Worm (Caenorhabditis elegans) whole organism, L1 larva: Measurements from ENCODE around the gene ubc-9.
A peak's percentile ranks its signal among the peaks of the same experiment; 100 is the strongest.

Source experiments
- C04F5.9 ChIP-seq: sonication (generic microtip); optimal IDR thresholded peaks from 2 replicates; lab custom pipeline; 2016; ENCODE audit warnings: missing genetic modification characterization, missing compliant biosample characterization
- C34B4.2 ChIP-seq: sonication (generic microtip); optimal IDR thresholded peaks from 2 replicates; lab custom pipeline; 2017; ENCODE audit warnings: mild to moderate bottlenecking, missing genetic modification characterization, missing compliant biosample characterization
- F16B12.6 ChIP-seq: fragments of 150-350 bp; optimal IDR thresholded peaks from 2 replicates; lab custom pipeline; 2014; ENCODE audit warnings: missing biosample characterization, missing genetic modification characterization
- alr-1 ChIP-seq: fragments of 200-800 bp; sonication (Bioruptor generic); optimal IDR thresholded peaks from 2 replicates; lab custom pipeline; 2018; ENCODE audit warnings: borderline replicate concordance, mild to moderate bottlenecking, missing genetic modification characterization, missing compliant biosample characterization
- aly-2 ChIP-seq: fragments of 150-350 bp; optimal IDR thresholded peaks from 2 replicates; lab custom pipeline; 2014; ENCODE audit warnings: missing biosample characterization, missing genetic modification characterization
- blmp-1 ChIP-seq: fragments of 150-350 bp; optimal IDR thresholded peaks from 2 replicates; lab custom pipeline; 2014; ENCODE audit warnings: missing biosample characterization, missing genetic modification characterization
- ceh-63 ChIP-seq: fragments of 200-800 bp; sonication (Bioruptor generic); optimal IDR thresholded peaks from 2 replicates; lab custom pipeline; 2018; ENCODE audit warnings: mild to moderate bottlenecking, missing genetic modification characterization, missing compliant biosample characterization
- ceh-82 ChIP-seq, 3 experiments: fragments of 150-350 bp in 1 of 3; sonication (generic microtip) in 2 of 3; optimal IDR thresholded peaks; 2 replicates each; lab custom pipeline; 2014 to 2017; ENCODE audit warnings: missing biosample characterization in 3 of 3, missing genetic modification characterization in 3 of 3
- ces-1 ChIP-seq: fragments of 150-350 bp; optimal IDR thresholded peaks from 2 replicates; lab custom pipeline; 2014; ENCODE audit warnings: missing biosample characterization, missing genetic modification reagents, missing genetic modification characterization
- dpl-1 ChIP-seq, 3 experiments: fragments of 150-350 bp in 2 of 3; sonication (generic microtip) in 1 of 3; optimal IDR thresholded peaks; 2 replicates each; lab custom pipeline; 2014 to 2017; ENCODE audit warnings: missing biosample characterization in 3 of 3, missing genetic modification characterization in 3 of 3, missing genetic modification reagents in 3 of 3
- elt-3 ChIP-seq, 6 experiments: fragments of 150-350 bp in 1 of 6; sonication (generic microtip); optimal IDR thresholded peaks; 2 replicates each; lab custom pipeline; 2017 to 2018; ENCODE audit warnings: missing biosample characterization in 6 of 6, missing genetic modification characterization in 6 of 6, inconsistent platforms in 1 of 6
- ets-5 ChIP-seq: fragments of 200-800 bp; sonication (Bioruptor generic); IDR thresholded peaks from 2 replicates; pipeline ENCODE4 v1.3.6; 2022; ENCODE audit warnings: missing genetic modification characterization, missing compliant biosample characterization
- fkh-10 ChIP-seq: sonication (generic microtip); optimal IDR thresholded peaks from 2 replicates; lab custom pipeline; 2017; ENCODE audit warnings: missing biosample characterization, missing genetic modification reagents, missing genetic modification characterization
- hlh-17 ChIP-seq: fragments of 200-800 bp; sonication (Bioruptor generic); optimal IDR thresholded peaks from 2 replicates; lab custom pipeline; 2018; ENCODE audit warnings: missing genetic modification characterization, mild to moderate bottlenecking, missing compliant biosample characterization, moderate library complexity, borderline replicate concordance
- hlh-4 ChIP-seq: sonication (generic microtip); optimal IDR thresholded peaks from 2 replicates; lab custom pipeline; 2016; ENCODE audit warnings: mild to moderate bottlenecking, missing genetic modification characterization, missing compliant biosample characterization
- hpl-2 ChIP-seq: fragments of 150-350 bp; optimal IDR thresholded peaks from 2 replicates; lab custom pipeline; 2014; ENCODE audit warnings: missing biosample characterization, missing genetic modification reagents, missing genetic modification characterization
- jun-1 ChIP-seq: fragments of 150-350 bp; optimal IDR thresholded peaks from 2 replicates; lab custom pipeline; 2014; ENCODE audit warnings: missing biosample characterization, missing genetic modification reagents, missing genetic modification characterization
- lin-39 ChIP-seq: fragments of 150-350 bp; optimal IDR thresholded peaks from 2 replicates; lab custom pipeline; 2014; ENCODE audit warnings: missing biosample characterization, missing genetic modification reagents, missing genetic modification characterization
- lir-3 ChIP-seq: sonication (generic microtip); optimal IDR thresholded peaks from 2 replicates; lab custom pipeline; 2016; ENCODE audit warnings: mild to moderate bottlenecking, missing genetic modification characterization, moderate library complexity, missing compliant biosample characterization; ENCODE audit not compliant: poor library complexity
- mep-1 ChIP-seq: fragments of 150-350 bp; optimal IDR thresholded peaks from 2 replicates; lab custom pipeline; 2014; ENCODE audit warnings: missing biosample characterization, missing genetic modification characterization
- nhr-12 ChIP-seq: sonication (generic microtip); optimal IDR thresholded peaks from 2 replicates; lab custom pipeline; 2017; ENCODE audit warnings: missing biosample characterization, missing genetic modification characterization
- nhr-237 ChIP-seq: fragments of 150-350 bp; optimal IDR thresholded peaks from 2 replicates; lab custom pipeline; 2014; ENCODE audit warnings: missing biosample characterization, missing genetic modification characterization
- nhr-28 ChIP-seq: fragments of 150-350 bp; optimal IDR thresholded peaks from 2 replicates; lab custom pipeline; 2014; ENCODE audit warnings: missing biosample characterization, missing genetic modification characterization
- nhr-71 ChIP-seq: sonication (generic microtip); optimal IDR thresholded peaks from 2 replicates; lab custom pipeline; 2016; ENCODE audit warnings: mild to moderate bottlenecking, missing genetic modification characterization, moderate library complexity, missing compliant biosample characterization
- nhr-76 ChIP-seq: sonication (generic microtip); optimal IDR thresholded peaks from 2 replicates; lab custom pipeline; 2017; ENCODE audit warnings: missing biosample characterization, missing genetic modification characterization
- nhr-85 ChIP-seq: sonication (generic microtip); peaks from one replicate; lab custom pipeline; 2016; ENCODE audit warnings: missing genetic modification characterization, inconsistent platforms, missing compliant biosample characterization
- rnt-1 ChIP-seq: sonication (generic microtip); optimal IDR thresholded peaks from 2 replicates; lab custom pipeline; 2016; ENCODE audit warnings: mild to moderate bottlenecking, missing genetic modification characterization, moderate library complexity, missing compliant biosample characterization
- snu-23 ChIP-seq: sonication (generic microtip); optimal IDR thresholded peaks from 2 replicates; lab custom pipeline; 2016; ENCODE audit warnings: missing genetic modification characterization, missing compliant biosample characterization
- sox-4 ChIP-seq: sonication (generic microtip); optimal IDR thresholded peaks from 2 replicates; lab custom pipeline; 2016; ENCODE audit warnings: missing genetic modification characterization, missing compliant biosample characterization
- swsn-7 ChIP-seq: sonication (generic microtip); optimal IDR thresholded peaks from 2 replicates; lab custom pipeline; 2016; ENCODE audit warnings: missing genetic modification characterization, missing compliant biosample characterization
- tbx-2 ChIP-seq: sonication (generic microtip); optimal IDR thresholded peaks from 2 replicates; lab custom pipeline; 2016; ENCODE audit warnings: missing genetic modification characterization, missing compliant biosample characterization
- tlp-1 ChIP-seq: fragments of 150-350 bp; optimal IDR thresholded peaks from 2 replicates; lab custom pipeline; 2014; ENCODE audit warnings: missing biosample characterization, missing genetic modification characterization
- unc-30 ChIP-seq: sonication (generic microtip); optimal IDR thresholded peaks from 2 replicates; lab custom pipeline; 2017; ENCODE audit warnings: missing biosample characterization, missing genetic modification characterization
- xbp-1 ChIP-seq: sonication (generic microtip); optimal IDR thresholded peaks from 2 replicates; lab custom pipeline; 2016; ENCODE audit warnings: missing genetic modification characterization, missing compliant biosample characterization
- ztf-11 ChIP-seq, 2 experiments: sonication (generic microtip); optimal IDR thresholded peaks; 2 replicates each; lab custom pipeline; 2016 to 2017; ENCODE audit warnings: missing genetic modification characterization in 2 of 2, missing biosample characterization in 1 of 2, missing compliant biosample characterization in 1 of 2

Gene ubc-9

DNA sequence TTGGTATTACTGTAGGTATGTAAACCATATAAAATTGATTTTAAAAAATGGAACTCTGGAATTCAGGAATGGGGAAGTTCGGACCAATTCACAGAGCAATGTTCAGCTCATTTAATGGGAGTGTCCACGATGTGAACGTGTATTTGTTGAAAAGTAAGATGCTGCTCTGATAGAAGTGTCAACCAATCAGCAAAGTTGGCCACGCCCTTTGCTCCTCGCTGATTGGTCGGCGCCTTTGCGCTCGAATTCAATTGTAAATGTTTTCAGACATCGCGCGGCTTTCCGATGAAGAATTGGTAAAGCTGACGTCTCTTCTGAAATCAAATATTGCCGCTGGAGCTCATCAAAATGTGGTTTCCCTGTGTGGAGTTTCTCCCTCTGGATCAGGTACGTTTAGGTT, 32.3 kb downstream of the ubc-9 start:
- TF ChIP-seq nhr-71 (tag; lab: Kevin White, UChicago): no peak
- peak; percentile 30 for TF ChIP-seq nhr-85 (tag; lab: Kevin White, UChicago)
- TF ChIP-seq lin-39 (tag; lab: Kevin White, UChicago): no peak

DNA sequence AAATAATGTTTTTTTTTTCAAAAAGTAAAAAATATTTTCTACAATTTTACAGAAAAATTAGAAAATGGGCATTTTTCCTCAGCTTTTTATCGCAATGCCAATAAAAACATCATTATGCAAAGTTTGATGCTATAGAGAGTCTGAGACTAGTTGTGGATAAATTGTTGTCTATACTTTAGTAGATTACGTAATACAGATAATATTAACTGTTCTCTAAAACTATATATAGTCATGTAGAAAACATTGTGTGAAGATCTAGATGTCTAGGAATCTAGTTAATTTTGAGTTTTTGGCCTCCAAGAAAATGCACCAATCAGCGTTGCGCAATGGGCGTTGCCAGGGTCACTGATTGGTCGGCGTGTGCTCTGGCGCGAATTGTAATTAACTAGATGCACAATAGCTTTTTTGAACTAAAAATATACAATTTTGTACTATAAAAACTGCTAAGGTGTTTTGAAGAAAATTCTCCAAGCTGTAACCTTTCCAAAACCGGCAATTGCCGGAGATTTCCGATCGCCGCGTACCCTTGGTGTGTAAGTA, 35.5 kb downstream of the ubc-9 start:
- TF ChIP-seq C04F5.9 (no peak), ets-5 (GFP tag; lab: Robert Waterston, UW) (no peak), tlp-1 (tag; lab: Kevin White, UChicago) (no peak), xbp-1 (tag; lab: Kevin White, UChicago) (peak; percentile 62)
- TF ChIP-seq, all 84 proteins: peak for 1

- no peak for TF ChIP-seq xbp-1 (tag; lab: Kevin White, UChicago)
- no peak for TF ChIP-seq tlp-1 (tag; lab: Kevin White, UChicago)
- TF ChIP-seq ztf-11 (tag; optimal IDR thresholded peaks at IDR 0.05; lab: Kevin White, UChicago): no peak
- no peak for TF ChIP-seq hpl-2 (GFP tag; lab: Kevin White, UChicago)
- no peak for TF ChIP-seq jun-1 (tag; lab: Kevin White, UChicago)
- no peak for TF ChIP-seq nhr-76 (tag; lab: Kevin White, UChicago)
- no peak for TF ChIP-seq nhr-237
- TF ChIP-seq aly-2: no peak
- no peak for TF ChIP-seq rnt-1
Observed at ce11 chrIV:4686898-4687297, 36.1 kb downstream of the ubc-9 start.

- no peak for TF ChIP-seq nhr-28
- TF ChIP-seq elt-3 (tag; optimal IDR thresholded peaks at IDR 0.05; lab: Kevin White, UChicago): no peak
- TF ChIP-seq ceh-82 (tag; optimal IDR thresholded peaks at IDR 0.05; lab: Kevin White, UChicago): no peak
- TF ChIP-seq alr-1 (tag; lab: Kevin White, UChicago): no peak
- no peak for TF ChIP-seq hlh-4 (tag; lab: Kevin White, UChicago)
- TF ChIP-seq blmp-1: peak; percentile 92
- no peak for TF ChIP-seq fkh-10 (GFP tag; lab: Kevin White, UChicago)
- no peak for TF ChIP-seq tbx-2 (tag; lab: Kevin White, UChicago)
Observed at ce11 chrIV:4688221-4688620, 37.4 kb downstream of the ubc-9 start, which contains the start of gene bus-4. TSS of gene bus-4 (plus strand) at chrIV:4688269.

DNA sequence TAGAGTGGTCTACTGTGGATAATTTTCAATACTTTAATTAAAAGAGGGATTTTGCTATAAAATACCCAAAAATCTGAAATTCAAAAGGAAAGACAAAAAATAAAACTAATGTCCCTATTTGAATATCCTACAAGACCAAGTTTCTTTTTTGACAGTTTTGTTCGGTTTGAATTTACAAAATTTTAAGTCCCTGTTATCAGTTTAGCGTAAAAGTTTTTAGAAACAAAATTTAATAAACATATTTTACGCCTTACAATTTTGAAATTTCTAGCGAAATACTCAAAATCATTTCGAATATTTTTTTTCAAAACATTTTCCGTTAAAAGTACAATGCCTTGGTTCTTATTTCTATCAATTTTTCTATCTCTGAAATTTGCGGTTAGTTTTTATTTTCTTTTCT, 41.6 kb downstream of the ubc-9 start, which contains the start of gene spe-51:
TSS of gene spe-51 (plus strand) at position 301 of the 400 bp plus-strand sequence.
- TF ChIP-seq lir-3 (tag; lab: Kevin White, UChicago) (no peak), F16B12.6 (tag; lab: Kevin White, UChicago) (no peak), swsn-7 (tag; lab: Kevin White, UChicago) (no peak), snu-23 (GFP tag; lab: Kevin White, UChicago) (no peak), unc-30 (tag; lab: Kevin White, UChicago) (no peak), ces-1 (GFP tag; lab: Kevin White, UChicago) (no peak), C34B4.2 (no peak), ceh-63 (GFP tag; lab: Kevin White, UChicago) (no peak), hlh-17 (GFP tag; lab: Kevin White, UChicago) (no peak), sox-4 (tag; lab: Kevin White, UChicago) (no peak), blmp-1 (no peak), aly-2 (no peak), mep-1 (no peak), nhr-12 (tag; lab: Kevin White, UChicago) (no peak), dpl-1 (GFP tag; optimal IDR thresholded peaks at IDR 0.05; lab: Kevin White, UChicago) (no peak)
